Fruit fly (Drosophila melanogaster) whole organism, wandering third instar larva: Measurements from ENCODE around the gene mtDNA-helicase.
A peak's percentile ranks its signal among the peaks of the same experiment; 100 is the strongest.

Source experiments
- Abd-B ChIP-seq: fragments of >200 bp; optimal IDR thresholded peaks from 2 replicates; lab custom pipeline; 2017; ENCODE audit warnings: missing biosample characterization, missing genetic modification characterization
- CG32264 ChIP-seq: fragments of 200-800 bp; sonication (Bioruptor generic); optimal IDR thresholded peaks from 2 replicates; lab custom pipeline; 2016; ENCODE audit warnings: missing biosample characterization, missing genetic modification characterization
- CG9705 ChIP-seq: fragments of 200-800 bp; sonication (Bioruptor generic); optimal IDR thresholded peaks from 2 replicates; lab custom pipeline; 2018; ENCODE audit warnings: missing biosample characterization, mild to moderate bottlenecking, missing genetic modification characterization
- CrebA ChIP-seq: fragments of 200-800 bp; sonication (Bioruptor generic); optimal IDR thresholded peaks from 2 replicates; lab custom pipeline; 2016; ENCODE audit warnings: missing biosample characterization, mild to moderate bottlenecking, missing genetic modification characterization, borderline replicate concordance
- Dfd ChIP-seq: fragments of >200 bp; optimal IDR thresholded peaks from 2 replicates; lab custom pipeline; 2017; ENCODE audit warnings: missing biosample characterization, missing genetic modification characterization
- Dif ChIP-seq: fragments of 200-275, 200-300 bp; sonication (Bioruptor generic); optimal IDR thresholded peaks from 2 replicates; lab custom pipeline; 2018; ENCODE audit warnings: missing biosample characterization, missing genetic modification characterization; ENCODE audit not compliant: partially characterized antibody
- GATAd ChIP-seq: sonication (Bioruptor generic); optimal IDR thresholded peaks from 2 replicates; lab custom pipeline; 2016; ENCODE audit warnings: missing biosample characterization, missing genetic modification characterization
- HLH106 ChIP-seq: fragments of 200-800 bp; optimal IDR thresholded peaks from 3 replicates; lab custom pipeline; 2019; ENCODE audit warnings: missing biosample characterization, mild to moderate bottlenecking, missing genetic modification characterization, moderate library complexity
- Hnf4 ChIP-seq: fragments of 200-800 bp; sonication (Bioruptor generic); optimal IDR thresholded peaks from 2 replicates; lab custom pipeline; 2016; ENCODE audit warnings: missing biosample characterization, mild to moderate bottlenecking, missing genetic modification characterization
- Hr78 ChIP-seq: fragments of >200 bp; optimal IDR thresholded peaks from 2 replicates; lab custom pipeline; 2017; ENCODE audit warnings: missing biosample characterization, missing genetic modification characterization
- Hr83 ChIP-seq: fragments of 200-300 bp; sonication (Bioruptor generic); optimal IDR thresholded peaks from 2 replicates; lab custom pipeline; 2016; ENCODE audit warnings: missing biosample characterization, mild to moderate bottlenecking, missing genetic modification characterization, moderate library complexity; ENCODE audit not compliant: poor library complexity, severe bottlenecking
- Jra ChIP-seq: sonication (Bioruptor generic); optimal IDR thresholded peaks from 2 replicates; lab custom pipeline; 2016; ENCODE audit warnings: missing biosample characterization, missing genetic modification characterization
- Mio ChIP-seq: sonication (Bioruptor generic); optimal IDR thresholded peaks from 2 replicates; lab custom pipeline; 2016; ENCODE audit warnings: missing biosample characterization, missing genetic modification characterization
- Myc ChIP-seq: fragments of >200 bp; optimal IDR thresholded peaks from 2 replicates; lab custom pipeline; 2017
- N ChIP-seq: fragments of >200 bp; optimal IDR thresholded peaks from 2 replicates; lab custom pipeline; 2018; ENCODE audit warnings: missing biosample characterization, missing external identifiers, missing genetic modification characterization
- OdsH ChIP-seq: fragments of 200-800 bp; sonication (Bioruptor generic); optimal IDR thresholded peaks from 2 replicates; lab custom pipeline; 2016; ENCODE audit warnings: missing biosample characterization, mild to moderate bottlenecking, missing genetic modification characterization
- Rel ChIP-seq, 2 experiments: fragments of 200-800 bp; sonication (Bioruptor generic) in 1 of 2; optimal IDR thresholded peaks; 2 replicates in 1 of 2; 3 replicates in 1 of 2; lab custom pipeline; 2016 to 2019; ENCODE audit warnings: mild to moderate bottlenecking in 2 of 2, missing biosample characterization in 2 of 2, missing genetic modification characterization in 2 of 2, moderate library complexity in 1 of 2
- Sp1 ChIP-seq: fragments of 200-800 bp; sonication (Bioruptor generic); optimal IDR thresholded peaks from 3 replicates; lab custom pipeline; 2019; ENCODE audit warnings: missing biosample characterization, mild to moderate bottlenecking, missing genetic modification characterization, moderate library complexity
- Vsx2 ChIP-seq: fragments of 200-300, 225-300 bp; sonication (Bioruptor generic); optimal IDR thresholded peaks from 2 replicates; lab custom pipeline; 2018; ENCODE audit warnings: missing biosample characterization, missing genetic modification characterization; ENCODE audit not compliant: partially characterized antibody
- br ChIP-seq: fragments of 200-800 bp; sonication (Bioruptor generic); optimal IDR thresholded peaks from 2 replicates; lab custom pipeline; 2016; ENCODE audit warnings: missing biosample characterization, missing genetic modification characterization
- brk ChIP-seq: fragments of 200-800 bp; sonication (Bioruptor generic); optimal IDR thresholded peaks from 2 replicates; lab custom pipeline; 2016; ENCODE audit warnings: missing biosample characterization, mild to moderate bottlenecking, missing genetic modification characterization
- dl ChIP-seq, 2 experiments: fragments of 175-275, 200-275 bp in 1 of 2; fragments of 200-275 bp in 1 of 2; sonication (Bioruptor generic); optimal IDR thresholded peaks; lab custom pipeline; 2018; ENCODE audit warnings: mild to moderate bottlenecking in 2 of 2, missing biosample characterization in 2 of 2, missing genetic modification characterization in 2 of 2, moderate library complexity in 2 of 2; ENCODE audit not compliant: partially characterized antibody in 2 of 2, insufficient read depth in 1 of 2
- dmrt93B ChIP-seq: fragments of 200-800 bp; sonication (Bioruptor generic); optimal IDR thresholded peaks from 2 replicates; lab custom pipeline; 2018; ENCODE audit warnings: missing biosample characterization, mild to moderate bottlenecking, missing genetic modification characterization
- dsf ChIP-seq: sonication (Bioruptor generic); optimal IDR thresholded peaks from 2 replicates; lab custom pipeline; 2016; ENCODE audit warnings: missing biosample characterization, missing genetic modification characterization, borderline replicate concordance
- ey ChIP-seq: fragments of 200-800 bp; sonication (Bioruptor generic); optimal IDR thresholded peaks from 2 replicates; lab custom pipeline; 2016; ENCODE audit warnings: missing biosample characterization, missing genetic modification characterization
- foxo ChIP-seq, 2 experiments: fragments of 200-800 bp; sonication (Bioruptor generic); optimal IDR thresholded peaks; 2 replicates in 1 of 2; 3 replicates in 1 of 2; lab custom pipeline; 2016 to 2017; ENCODE audit warnings: missing biosample characterization in 2 of 2, missing genetic modification characterization in 2 of 2
- fru ChIP-seq: fragments of 200-800 bp; sonication (Bioruptor generic); optimal IDR thresholded peaks from 3 replicates; lab custom pipeline; 2016; ENCODE audit warnings: missing biosample characterization, mild to moderate bottlenecking, missing genetic modification characterization
- h ChIP-seq: fragments of 200-800 bp; sonication (Bioruptor generic); optimal IDR thresholded peaks from 3 replicates; lab custom pipeline; 2016; ENCODE audit warnings: missing biosample characterization, mild to moderate bottlenecking, missing genetic modification characterization
- jim ChIP-seq: fragments of 175-275, 200-325 bp; sonication (Bioruptor generic); optimal IDR thresholded peaks from 2 replicates; lab custom pipeline; 2016; ENCODE audit warnings: missing biosample characterization, mild to moderate bottlenecking, missing genetic modification characterization
- lola ChIP-seq: fragments of >200 bp; optimal IDR thresholded peaks from 2 replicates; lab custom pipeline; 2017; ENCODE audit warnings: missing biosample characterization, missing genetic modification characterization
- pan ChIP-seq: fragments of >200 bp; optimal IDR thresholded peaks from 2 replicates; lab custom pipeline; 2017
- psq ChIP-seq: fragments of 200-800 bp; sonication (Bioruptor generic); optimal IDR thresholded peaks from 3 replicates; lab custom pipeline; 2017; ENCODE audit warnings: missing biosample characterization, mild to moderate bottlenecking, missing genetic modification characterization, moderate library complexity
- rgr ChIP-seq: fragments of 200-800 bp; sonication (Bioruptor generic); optimal IDR thresholded peaks from 3 replicates; lab custom pipeline; 2016; ENCODE audit warnings: missing biosample characterization, mild to moderate bottlenecking, missing genetic modification characterization
- sage ChIP-seq: fragments of 200-800 bp; sonication (Bioruptor generic); optimal IDR thresholded peaks from 2 replicates; lab custom pipeline; 2016; ENCODE audit warnings: missing biosample characterization, mild to moderate bottlenecking, missing genetic modification characterization
- sv ChIP-seq: fragments of 200-800 bp; sonication (Bioruptor generic); optimal IDR thresholded peaks from 3 replicates; lab custom pipeline; 2016; ENCODE audit warnings: missing biosample characterization, missing genetic modification characterization
- tai ChIP-seq: sonication (Bioruptor generic); optimal IDR thresholded peaks from 2 replicates; lab custom pipeline; 2016; ENCODE audit warnings: missing biosample characterization, missing genetic modification characterization
- usp ChIP-seq: fragments of >200 bp; optimal IDR thresholded peaks from 2 replicates; lab custom pipeline; 2017; ENCODE audit warnings: missing biosample characterization, missing genetic modification characterization
- woc ChIP-seq: sonication (Bioruptor generic); optimal IDR thresholded peaks from 2 replicates; lab custom pipeline; 2016; ENCODE audit warnings: missing biosample characterization, mild to moderate bottlenecking, missing genetic modification characterization

The mtDNA-helicase gene

dm6 chr2L:9937908-9938307 lies 44.7 kb upstream of the mtDNA-helicase start, which contains the start of gene Arglu1:
TSS of gene Arglu1 (minus strand) at chr2L:9938134.
- TF ChIP-seq Dfd (GFP tag; lab: Kevin White, UChicago) = no peak
- TF ChIP-seq N = no peak
- no peak for TF ChIP-seq GATAd (GFP tag; lab: Kevin White, UChicago)
- peak; percentile 62 for TF ChIP-seq h (GFP tag; lab: Kevin White, UChicago)
- TF ChIP-seq dsf (GFP tag; lab: Kevin White, UChicago) = no peak
- TF ChIP-seq Sp1 (GFP tag; lab: Kevin White, UChicago) = no peak
- TF ChIP-seq CG32264 = peak; percentile 34
- TF ChIP-seq OdsH = no peak
- TF ChIP-seq pan (lab: Kevin White, UChicago) = no peak
- peak; percentile 26 for TF ChIP-seq psq (GFP tag; lab: Kevin White, UChicago)
- TF ChIP-seq Myc = no peak
- no peak for TF ChIP-seq brk (GFP tag; lab: Kevin White, UChicago)
- no peak for TF ChIP-seq Abd-B (GFP tag; lab: Kevin White, UChicago)
- TF ChIP-seq foxo (GFP tag; optimal IDR thresholded peaks at IDR 0.05; lab: Kevin White, UChicago) = peak in 1 of 2 experiments; percentile 54
- no peak for TF ChIP-seq br (GFP tag; lab: Kevin White, UChicago)
- TF ChIP-seq rgr = peak; percentile 64
- TF ChIP-seq Dif = no peak
- no peak for TF ChIP-seq Hr78
- no peak for TF ChIP-seq CG9705
- no peak for TF ChIP-seq Mio
- peak; percentile 92 for TF ChIP-seq Hr83
- TF ChIP-seq lola (GFP tag; lab: Kevin White, UChicago) = no peak
- no peak for TF ChIP-seq sv (GFP tag; lab: Kevin White, UChicago)
- TF ChIP-seq woc (GFP tag; lab: Kevin White, UChicago) = no peak
- TF ChIP-seq fru (GFP tag; lab: Kevin White, UChicago) = peak; percentile 41
- TF ChIP-seq CrebA (GFP tag; lab: Kevin White, UChicago) = no peak
- TF ChIP-seq sage = no peak
- peak; percentile 5 for TF ChIP-seq ey
- TF ChIP-seq Vsx2 = peak; percentile 25
- no peak for TF ChIP-seq dmrt93B (GFP tag; lab: Kevin White, UChicago)
- TF ChIP-seq Rel (GFP tag; optimal IDR thresholded peaks at IDR 0.05; lab: Kevin White, UChicago) = no peak
- no peak for TF ChIP-seq Rel (tag; optimal IDR thresholded peaks at IDR 0.05; lab: Kevin White, UChicago)
- TF ChIP-seq jim (GFP tag; lab: Kevin White, UChicago) = peak; percentile 33
- no peak for TF ChIP-seq dl (GFP tag; optimal IDR thresholded peaks at IDR 0.05; lab: Kevin White, UChicago; ENCODE audit: insufficient read depth in 1 of 2, partially characterized antibody in 2 of 2)
- no peak for TF ChIP-seq Hnf4 (GFP tag; lab: Kevin White, UChicago)
- peak; percentile 4 for TF ChIP-seq HLH106 (tag; lab: Kevin White, UChicago)
- TF ChIP-seq Jra (GFP tag; lab: Kevin White, UChicago) = peak; percentile 32
- TF ChIP-seq usp = no peak
- TF ChIP-seq tai = no peak

dm6 chr2L:9933063-9933462 lies 39.8 kb upstream of the mtDNA-helicase start, which contains the start of gene Cpr30F:
TSS of gene Cpr30F (minus strand) at chr2L:9933163.
- TF ChIP-seq CG32264 = no peak
- no peak for TF ChIP-seq rgr
- TF ChIP-seq Dfd (GFP tag; lab: Kevin White, UChicago) = no peak
- no peak for TF ChIP-seq br (GFP tag; lab: Kevin White, UChicago)
- no peak for TF ChIP-seq Mio
- TF ChIP-seq tai = no peak
- no peak for TF ChIP-seq Abd-B (GFP tag; lab: Kevin White, UChicago)
- TF ChIP-seq dmrt93B (GFP tag; lab: Kevin White, UChicago) = no peak
- no peak for TF ChIP-seq CrebA (GFP tag; lab: Kevin White, UChicago)
- no peak for TF ChIP-seq jim (GFP tag; lab: Kevin White, UChicago)
- no peak for TF ChIP-seq Myc
- no peak for TF ChIP-seq usp
- no peak for TF ChIP-seq h (GFP tag; lab: Kevin White, UChicago)
- no peak for TF ChIP-seq lola (GFP tag; lab: Kevin White, UChicago)
- TF ChIP-seq sage = no peak
- no peak for TF ChIP-seq Vsx2
- TF ChIP-seq dsf (GFP tag; lab: Kevin White, UChicago) = no peak
- TF ChIP-seq brk (GFP tag; lab: Kevin White, UChicago) = no peak
- TF ChIP-seq OdsH = no peak
